Comparison of ENCODE assay signal across 1 fruit fly cellular context in genomic region chrX:14622179-14622578, dm6.
TF ChIP-seq lines count a peak whose summit lies in the region.

No protein-coding gene starts in this region.

TF ChIP-seq in whole organism, embryonic, 481 proteins besides CTCF, POLR2A, EP300 and RAD21 (continued from another document):
- TF ChIP-seq kah (GFP tag; optimal IDR thresholded peaks at IDR 0.05; lab: Kevin White, UChicago) (no peak), cg (GFP tag; optimal IDR thresholded peaks at IDR 0.05; lab: Kevin White, UChicago) (no peak), CG13296 (GFP tag; optimal IDR thresholded peaks at IDR 0.05; lab: Kevin White, UChicago) (no peak), Hand (GFP tag; optimal IDR thresholded peaks at IDR 0.05; lab: Kevin White, UChicago) (no peak), sens (GFP tag; lab: Kevin White, UChicago) (no peak), CG14441 (GFP tag; IDR thresholded peaks at IDR 0.05; lab: Robert Waterston, UW) (no peak), HmgD (GFP tag; optimal IDR thresholded peaks at IDR 0.05; lab: Kevin White, UChicago) (no peak), CG17385 (GFP tag; optimal IDR thresholded peaks at IDR 0.05; lab: Kevin White, UChicago) (peak; percentile 40), eyg (GFP tag; optimal IDR thresholded peaks at IDR 0.05; lab: Kevin White, UChicago) (no peak), ranshi (GFP tag; IDR thresholded peaks at IDR 0.05; lab: Robert Waterston, UW) (no peak), row (GFP tag; IDR thresholded peaks at IDR 0.05; lab: Robert Waterston, UW) (peak; percentile 44; the same call in 2 of the 3 replicates), Dp (GFP tag; optimal IDR thresholded peaks at IDR 0.05; lab: Kevin White, UChicago) (no peak), psq (GFP tag; optimal IDR thresholded peaks at IDR 0.05; lab: Kevin White, UChicago) (no peak), her (GFP tag; optimal IDR thresholded peaks at IDR 0.05; lab: Kevin White, UChicago) (no peak), mirr (GFP tag; optimal IDR thresholded peaks at IDR 0.05; lab: Kevin White, UChicago) (no peak), Atf6 (GFP tag; IDR thresholded peaks at IDR 0.05; lab: Robert Waterston, UW) (no peak), ewg (GFP tag; optimal IDR thresholded peaks at IDR 0.05; lab: Kevin White, UChicago) (peak; percentile 42), tgo (GFP tag; IDR thresholded peaks at IDR 0.05; lab: Robert Waterston, UW) (0 out of 3 replicates have a peak, but pooled peaks have one; percentile 31), Six4 (GFP tag; optimal IDR thresholded peaks at IDR 0.05; lab: Kevin White, UChicago) (peak; percentile 36), CG1603 (tag; optimal IDR thresholded peaks at IDR 0.05; lab: Kevin White, UChicago) (peak; percentile 64), luna (GFP tag; optimal IDR thresholded peaks at IDR 0.05; lab: Kevin White, UChicago) (no peak), wdn (GFP tag; IDR thresholded peaks at IDR 0.05; lab: Robert Waterston, UW) (no peak), CG12744 (GFP tag; optimal IDR thresholded peaks at IDR 0.05; lab: Kevin White, UChicago) (no peak), p53 (GFP tag; optimal IDR thresholded peaks at IDR 0.05; lab: Kevin White, UChicago) (no peak), Ada2b (GFP tag; IDR thresholded peaks at IDR 0.05; lab: Robert Waterston, UW) (no peak), Taf1 (GFP tag; IDR thresholded peaks at IDR 0.05; lab: Robert Waterston, UW) (no peak), Camta (GFP tag; optimal IDR thresholded peaks at IDR 0.05; lab: Kevin White, UChicago) (no peak), schlank (tag; optimal IDR thresholded peaks at IDR 0.05; lab: Kevin White, UChicago) (no peak), CG10979 (tag; optimal IDR thresholded peaks at IDR 0.05; lab: Kevin White, UChicago) (peak; percentile 55), kni (GFP tag; optimal IDR thresholded peaks at IDR 0.05; lab: Kevin White, UChicago) (no peak), ap (GFP tag; IDR thresholded peaks at IDR 0.05; lab: Robert Waterston, UW) (no peak), Antp (GFP tag; optimal IDR thresholded peaks at IDR 0.05; lab: Kevin White, UChicago) (peak; percentile 13), C15 (GFP tag; IDR thresholded peaks at IDR 0.05; lab: Robert Waterston, UW) (no peak), wek (GFP tag; optimal IDR thresholded peaks at IDR 0.05; lab: Kevin White, UChicago) (peak; percentile 2), stwl (tag; optimal IDR thresholded peaks at IDR 0.05; lab: Kevin White, UChicago) (no peak), CoRest (tag; optimal IDR thresholded peaks at IDR 0.05; lab: Kevin White, UChicago) (peak; percentile 42), CG10654 (GFP tag; optimal IDR thresholded peaks at IDR 0.05; lab: Kevin White, UChicago) (no peak), Optix (GFP tag; IDR thresholded peaks at IDR 0.05; lab: Robert Waterston, UW) (no peak), CG4282 (GFP tag; optimal IDR thresholded peaks at IDR 0.05; lab: Kevin White, UChicago) (no peak), al (GFP tag; IDR thresholded peaks at IDR 0.05; lab: Robert Waterston, UW) (no peak), CG1602 (GFP tag; optimal IDR thresholded peaks at IDR 0.05; lab: Kevin White, UChicago) (peak; percentile 16), HLH54F (GFP tag; optimal IDR thresholded peaks at IDR 0.05; lab: Kevin White, UChicago) (no peak), pros (GFP tag; optimal IDR thresholded peaks at IDR 0.05; lab: Kevin White, UChicago) (no peak), Vsx1 (GFP tag; optimal IDR thresholded peaks at IDR 0.05; lab: Kevin White, UChicago) (no peak), kay (GFP tag; optimal IDR thresholded peaks at IDR 0.05; lab: Kevin White, UChicago) (no peak), Meics (GFP tag; optimal IDR thresholded peaks at IDR 0.05; lab: Kevin White, UChicago) (no peak), jigr1 (GFP tag; IDR thresholded peaks at IDR 0.05; lab: Robert Waterston, UW) (no peak), CG11398 (GFP tag; optimal IDR thresholded peaks at IDR 0.05; lab: Kevin White, UChicago) (no peak), Adf1 (GFP tag; IDR thresholded peaks at IDR 0.05; lab: Robert Waterston, UW) (no peak), sna (GFP tag; IDR thresholded peaks at IDR 0.05; lab: Robert Waterston, UW; ENCODE audit: partially characterized antibody) (no peak), dati (GFP tag; IDR thresholded peaks at IDR 0.05; lab: Robert Waterston, UW) (no peak), CG11695 (GFP tag; IDR thresholded peaks at IDR 0.05; lab: Robert Waterston, UW) (no peak), chinmo (GFP tag; IDR thresholded peaks at IDR 0.05; lab: Robert Waterston, UW; ENCODE audit: partially characterized antibody) (no peak), CG11696 (GFP tag; IDR thresholded peaks at IDR 0.05; lab: Robert Waterston, UW) (no peak), CG8281 (tag; optimal IDR thresholded peaks at IDR 0.05; lab: Kevin White, UChicago) (no peak), esg (GFP tag; conservative IDR thresholded peaks at IDR 0.05; lab: Robert Waterston, UW) (no peak), CG13123 (GFP tag; optimal IDR thresholded peaks at IDR 0.05; lab: Kevin White, UChicago) (no peak), Lpt (GFP tag; optimal IDR thresholded peaks at IDR 0.05; lab: Kevin White, UChicago) (no peak), BtbVII (GFP tag; optimal IDR thresholded peaks at IDR 0.05; lab: Kevin White, UChicago) (no peak), zen2 (GFP tag; IDR thresholded peaks at IDR 0.05; lab: Robert Waterston, UW; ENCODE audit: partially characterized antibody) (no peak), Max (GFP tag; optimal IDR thresholded peaks at IDR 0.05; lab: Kevin White, UChicago) (no peak), peb (GFP tag; IDR thresholded peaks at IDR 0.05; lab: Robert Waterston, UW) (no peak), Oli (tag; optimal IDR thresholded peaks at IDR 0.05; lab: Kevin White, UChicago) (peak; percentile 53), CG12155 (GFP tag; optimal IDR thresholded peaks at IDR 0.05; lab: Kevin White, UChicago) (no peak), gcm (GFP tag; optimal IDR thresholded peaks at IDR 0.05; lab: Kevin White, UChicago) (peak; percentile 30), CG3163 (GFP tag; optimal IDR thresholded peaks at IDR 0.05; lab: Kevin White, UChicago) (no peak), CG17186 (GFP tag; optimal IDR thresholded peaks at IDR 0.05; lab: Kevin White, UChicago) (no peak), Sox102F (GFP tag; optimal IDR thresholded peaks at IDR 0.05; lab: Kevin White, UChicago) (peak; percentile 66), CHES-1-like (GFP tag; optimal IDR thresholded peaks at IDR 0.05; lab: Kevin White, UChicago) (no peak), NC2α (GFP tag; optimal IDR thresholded peaks at IDR 0.05; lab: Kevin White, UChicago) (no peak), CG15514 (GFP tag; optimal IDR thresholded peaks at IDR 0.05; lab: Kevin White, UChicago) (no peak), CG14860 (GFP tag; IDR thresholded peaks at IDR 0.05; lab: Robert Waterston, UW; ENCODE audit: partially characterized antibody) (no peak), Side (GFP tag; optimal IDR thresholded peaks at IDR 0.05; lab: Kevin White, UChicago) (no peak), Nf-YB (GFP tag; optimal IDR thresholded peaks at IDR 0.05; lab: Kevin White, UChicago) (no peak), da (GFP tag; optimal IDR thresholded peaks at IDR 0.05; lab: Kevin White, UChicago) (no peak), wor (GFP tag; IDR thresholded peaks at IDR 0.05; lab: Robert Waterston, UW) (no peak), CG2116 (GFP tag; optimal IDR thresholded peaks at IDR 0.05; lab: Kevin White, UChicago) (no peak), knrl (GFP tag; IDR thresholded peaks at IDR 0.05; lab: Robert Waterston, UW; ENCODE audit: partially characterized antibody) (no peak), CG34422 (GFP tag; IDR thresholded peaks at IDR 0.05; lab: Robert Waterston, UW) (no peak), grn (GFP tag; optimal IDR thresholded peaks at IDR 0.05; lab: Kevin White, UChicago) (no peak), tin (GFP tag; optimal IDR thresholded peaks at IDR 0.05; lab: Kevin White, UChicago) (peak; percentile 39), CG10543 (GFP tag; optimal IDR thresholded peaks at IDR 0.05; lab: Kevin White, UChicago) (no peak), nau (GFP tag; optimal IDR thresholded peaks at IDR 0.05; lab: Kevin White, UChicago) (no peak), Gug (GFP tag; IDR thresholded peaks at IDR 0.05; lab: Robert Waterston, UW) (no peak), HLH4C (GFP tag; IDR thresholded peaks at IDR 0.05; lab: Robert Waterston, UW; ENCODE audit: partially characterized antibody) (no peak), gfzf (GFP tag; optimal IDR thresholded peaks at IDR 0.05; lab: Kevin White, UChicago) (no peak), D19A (tag; optimal IDR thresholded peaks at IDR 0.05; lab: Kevin White, UChicago) (peak; percentile 33), CG1233 (GFP tag; optimal IDR thresholded peaks at IDR 0.05; lab: Kevin White, UChicago) (no peak), Dfd (GFP tag; optimal IDR thresholded peaks at IDR 0.05; lab: Kevin White, UChicago) (no peak), pnt (GFP tag; optimal IDR thresholded peaks at IDR 0.05; lab: Kevin White, UChicago) (peak; percentile 34), ems (GFP tag; optimal IDR thresholded peaks at IDR 0.05; lab: Kevin White, UChicago) (no peak), CG18619 (GFP tag; optimal IDR thresholded peaks at IDR 0.05; lab: Kevin White, UChicago) (no peak), CG31224 (GFP tag; IDR thresholded peaks at IDR 0.05; lab: Robert Waterston, UW) (no peak), Mrtf (GFP tag; IDR thresholded peaks at IDR 0.05; lab: Robert Waterston, UW) (no peak), ind (GFP tag; optimal IDR thresholded peaks at IDR 0.05; lab: Kevin White, UChicago) (no peak), tap (tag; optimal IDR thresholded peaks at IDR 0.05; lab: Kevin White, UChicago) (no peak), CG11085 (GFP tag; IDR thresholded peaks at IDR 0.05; lab: Robert Waterston, UW) (no peak), E2f2 (GFP tag; IDR thresholded peaks at IDR 0.05; lab: Robert Waterston, UW) (no peak), Dll (GFP tag; IDR thresholded peaks at IDR 0.05; lab: Robert Waterston, UW; ENCODE audit: partially characterized antibody) (no peak), CG11093 (GFP tag; IDR thresholded peaks at IDR 0.05; lab: Robert Waterston, UW) (no peak), CG7839 (tag; optimal IDR thresholded peaks at IDR 0.05; lab: Kevin White, UChicago) (peak; percentile 62), CrebB (tag; optimal IDR thresholded peaks at IDR 0.05; lab: Kevin White, UChicago) (no peak), CG10462 (GFP tag; optimal IDR thresholded peaks at IDR 0.05; lab: Kevin White, UChicago) (no peak), CkIIα-i1 (GFP tag; IDR thresholded peaks at IDR 0.05; lab: Robert Waterston, UW) (no peak), Dip3 (GFP tag; optimal IDR thresholded peaks at IDR 0.05; lab: Kevin White, UChicago) (no peak), bcd (GFP tag; optimal IDR thresholded peaks at IDR 0.05; lab: Kevin White, UChicago) (peak; percentile 14), Hr78 (GFP tag; optimal IDR thresholded peaks at IDR 0.05; lab: Kevin White, UChicago) (no peak), YL-1 (GFP tag; optimal IDR thresholded peaks at IDR 0.05; lab: Kevin White, UChicago) (no peak), ac (GFP tag; optimal IDR thresholded peaks at IDR 0.05; lab: Kevin White, UChicago) (no peak), scrt (GFP tag; optimal IDR thresholded peaks at IDR 0.05; lab: Kevin White, UChicago) (no peak), Kr (GFP tag; optimal IDR thresholded peaks at IDR 0.05; lab: Kevin White, UChicago) (no peak), hbn (GFP tag; IDR thresholded peaks at IDR 0.05; lab: Robert Waterston, UW; ENCODE audit: partially characterized antibody) (no peak), CG42726 (GFP tag; IDR thresholded peaks at IDR 0.05; lab: Robert Waterston, UW; ENCODE audit: partially characterized antibody) (no peak), CG4730 (GFP tag; IDR thresholded peaks at IDR 0.05; lab: Robert Waterston, UW) (0 out of 2 replicates have a peak, but pooled peaks have one; percentile 13), CG1832 (GFP tag; optimal IDR thresholded peaks at IDR 0.05; lab: Kevin White, UChicago) (no peak), oc (tag; optimal IDR thresholded peaks at IDR 0.05; lab: Kevin White, UChicago) (peak; percentile 11), Hr3 (GFP tag; optimal IDR thresholded peaks at IDR 0.05; lab: Kevin White, UChicago) (no peak)
